Fruit fly (Drosophila melanogaster): ENCODE measurements around the gene TotF.

TotF gene

DNA sequence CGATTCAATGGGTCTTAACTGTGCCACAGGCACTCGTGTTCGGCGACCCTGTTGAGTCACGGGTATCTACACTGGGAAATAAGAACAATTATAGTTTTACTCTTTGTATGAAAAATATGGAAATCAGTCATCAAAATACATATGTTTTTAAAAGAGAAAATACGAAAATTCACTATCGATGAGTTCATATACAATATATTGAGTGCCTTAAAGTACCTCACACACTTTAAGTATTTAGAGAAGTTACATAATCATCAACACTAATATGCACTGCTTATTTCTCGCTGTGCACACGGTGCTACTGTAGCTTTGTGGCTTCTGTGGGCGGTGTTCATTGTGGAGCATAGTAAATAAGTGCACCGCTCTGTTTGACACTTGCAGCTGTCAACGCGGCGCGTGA is 27.7 kb downstream of the TotF start (continued):
- TF ChIP-seq CG32532 (GFP tag; IDR thresholded peaks at IDR 0.05) (no peak), gro (GFP tag; optimal IDR thresholded peaks at IDR 0.05) (no peak), en (GFP tag; optimal IDR thresholded peaks at IDR 0.05) (no peak), sim (GFP tag; IDR thresholded peaks at IDR 0.05) (no peak), HLH4C (GFP tag; IDR thresholded peaks at IDR 0.05; ENCODE audit: partially characterized antibody) (no peak), z (GFP tag; IDR thresholded peaks at IDR 0.05) (no peak), pan (optimal IDR thresholded peaks at IDR 0.05) (no peak), pan (GFP tag; optimal IDR thresholded peaks at IDR 0.05 in 1 of 2, IDR thresholded peaks at IDR 0.05 in 1 of 2) (no peak), Dip2 (GFP tag; IDR thresholded peaks at IDR 0.05) (no peak), CG4282 (GFP tag; optimal IDR thresholded peaks at IDR 0.05) (no peak), CG10979 (tag; optimal IDR thresholded peaks at IDR 0.05) (peak; percentile 73), HHEX (GFP tag; optimal IDR thresholded peaks at IDR 0.05) (no peak), CG7963 (GFP tag; IDR thresholded peaks at IDR 0.05; ENCODE audit: partially characterized antibody) (no peak), Vsx1 (GFP tag; optimal IDR thresholded peaks at IDR 0.05) (peak; percentile 11), CG17829 (tag; optimal IDR thresholded peaks at IDR 0.05) (peak; percentile 63), CG12744 (GFP tag; optimal IDR thresholded peaks at IDR 0.05) (no peak), CG17568 (GFP tag; optimal IDR thresholded peaks at IDR 0.05) (no peak), CG8359 (GFP tag; optimal IDR thresholded peaks at IDR 0.05; ENCODE audit: borderline replicate concordance) (no peak), CG6813 (GFP tag; optimal IDR thresholded peaks at IDR 0.05) (no peak), ac (GFP tag; optimal IDR thresholded peaks at IDR 0.05) (no peak), PHDP (tag; optimal IDR thresholded peaks at IDR 0.05) (peak; percentile 20), Ets97D (GFP tag; optimal IDR thresholded peaks at IDR 0.05) (no peak), gcm (GFP tag; optimal IDR thresholded peaks at IDR 0.05) (peak; percentile 2), CG8924 (tag; optimal IDR thresholded peaks at IDR 0.05) (peak; percentile 36), seq (GFP tag; IDR thresholded peaks at IDR 0.05) (no peak), CG7745 (tag; optimal IDR thresholded peaks at IDR 0.05) (no peak), ERR (GFP tag; optimal IDR thresholded peaks at IDR 0.05) (no peak), cato (GFP tag; optimal IDR thresholded peaks at IDR 0.05; ENCODE audit: borderline replicate concordance) (no peak), CG3407 (GFP tag; optimal IDR thresholded peaks at IDR 0.05) (no peak), MESR4 (GFP tag; optimal IDR thresholded peaks at IDR 0.05) (no peak), toy (GFP tag; IDR thresholded peaks at IDR 0.05) (no peak), pros (GFP tag; optimal IDR thresholded peaks at IDR 0.05) (no peak), tx (GFP tag; optimal IDR thresholded peaks at IDR 0.05) (no peak), D19A (tag; optimal IDR thresholded peaks at IDR 0.05) (peak; percentile 42), CG11085 (GFP tag; IDR thresholded peaks at IDR 0.05) (no peak), Lhr (GFP tag; optimal IDR thresholded peaks at IDR 0.05) (no peak), insv (GFP tag; optimal IDR thresholded peaks at IDR 0.05) (no peak), lilli (GFP tag; optimal IDR thresholded peaks at IDR 0.05) (no peak), CG2712 (tag; optimal IDR thresholded peaks at IDR 0.05) (peak; percentile 74), CG32772 (GFP tag; IDR thresholded peaks at IDR 0.05) (no peak), CG14050 (GFP tag; IDR thresholded peaks at IDR 0.05) (no peak), CG14441 (GFP tag; IDR thresholded peaks at IDR 0.05) (no peak), ranshi (GFP tag; IDR thresholded peaks at IDR 0.05) (no peak), Pdp1 (GFP tag; optimal IDR thresholded peaks at IDR 0.05) (peak in 1 of 2 experiments; percentile 95), psq (GFP tag; optimal IDR thresholded peaks at IDR 0.05) (no peak), CG6254 (GFP tag; optimal IDR thresholded peaks at IDR 0.05) (no peak), CG17802 (tag; optimal IDR thresholded peaks at IDR 0.05) (no peak), Dek (tag; optimal IDR thresholded peaks at IDR 0.05) (no peak), chm (GFP tag; IDR thresholded peaks at IDR 0.05) (no peak; the same call in 1 of the 2 replicates), CG9727 (GFP tag; optimal IDR thresholded peaks at IDR 0.05) (no peak), hth (optimal IDR thresholded peaks at IDR 0.05) (no peak), gfzf (GFP tag; optimal IDR thresholded peaks at IDR 0.05) (no peak)

Data from whole organism, embryonic.